Fruit fly (Drosophila melanogaster) whole organism, embryonic: Measurements from ENCODE around the gene Lamtor4.

Experiments
- CG10267 ChIP-seq: fragments of 200-800 bp; sonication (Bioruptor generic); optimal IDR thresholded peaks from 2 replicates; lab custom pipeline; 2018; ENCODE audit warnings: missing biosample characterization, mild to moderate bottlenecking, missing genetic modification characterization, moderate library complexity
- CG10462 ChIP-seq: fragments of 200-800 bp; sonication (Bioruptor generic); optimal IDR thresholded peaks from 2 replicates; lab custom pipeline; 2016; ENCODE audit warnings: missing biosample characterization, missing genetic modification characterization
- CG10565 ChIP-seq: fragments of 200-800 bp; sonication (Bioruptor generic); optimal IDR thresholded peaks from 3 replicates; lab custom pipeline; 2016; ENCODE audit warnings: missing biosample characterization, mild to moderate bottlenecking, missing genetic modification characterization
- CG11560 ChIP-seq: fragments of 200-800 bp; sonication (Bioruptor generic); IDR thresholded peaks from 3 replicates; pipeline ENCODE4 v1.3.6; 2022; ENCODE audit warnings: missing biosample characterization, missing genetic modification characterization
- CG11696 ChIP-seq: fragments of 200-800 bp; sonication (Bioruptor generic); IDR thresholded peaks from 2 replicates; pipeline ENCODE4 v1.3.6; 2022; ENCODE audit warnings: missing biosample characterization, missing genetic modification characterization
- CG12071 ChIP-seq: fragments of 200-800 bp; sonication (Bioruptor generic); optimal IDR thresholded peaks from 3 replicates; lab custom pipeline; 2018; ENCODE audit warnings: missing biosample characterization, mild to moderate bottlenecking, missing genetic modification characterization
- CG12769 ChIP-seq: fragments of 200-800 bp; sonication (Bioruptor generic); optimal IDR thresholded peaks from 2 replicates; lab custom pipeline; 2019; ENCODE audit warnings: missing biosample characterization, mild to moderate bottlenecking, missing genetic modification characterization, moderate library complexity
- CG13624 ChIP-seq: fragments of 200-800 bp; sonication (Bioruptor generic); optimal IDR thresholded peaks from 2 replicates; lab custom pipeline; 2016; ENCODE audit warnings: missing biosample characterization, missing genetic modification characterization
- CG16815 ChIP-seq: fragments of 200-800 bp; sonication (Bioruptor generic); optimal IDR thresholded peaks from 3 replicates; lab custom pipeline; 2017; ENCODE audit warnings: missing biosample characterization, mild to moderate bottlenecking, missing genetic modification characterization
- CG16863 ChIP-seq: fragments of 200-800 bp; sonication (Bioruptor generic); optimal IDR thresholded peaks from 3 replicates; lab custom pipeline; 2016; ENCODE audit warnings: missing biosample characterization, missing genetic modification characterization
- CG4404 ChIP-seq: fragments of 200-800 bp; sonication (Bioruptor generic); IDR thresholded peaks from 2 replicates; pipeline ENCODE4 v1.3.6; 2022; ENCODE audit warnings: missing biosample characterization, missing genetic modification characterization
- CG6689 ChIP-seq: fragments of 200-800 bp; sonication (Bioruptor generic); IDR thresholded peaks from 2 replicates; pipeline ENCODE4 v1.3.6; 2022; ENCODE audit warnings: missing biosample characterization, missing genetic modification characterization
- CG7357 ChIP-seq: fragments of 200-800 bp; sonication (Bioruptor generic); IDR thresholded peaks from 3 replicates; pipeline ENCODE4 v1.3.6; 2022; ENCODE audit warnings: missing biosample characterization, missing genetic modification characterization
- CG7372 ChIP-seq: fragments of 200-800 bp; sonication (Bioruptor generic); IDR thresholded peaks from 2 replicates; pipeline ENCODE4 v1.3.6; 2022; ENCODE audit warnings: missing biosample characterization, missing genetic modification characterization
- CG7556 ChIP-seq: fragments of 200-800 bp; sonication (Bioruptor generic); optimal IDR thresholded peaks from 2 replicates; lab custom pipeline; 2017; ENCODE audit warnings: missing biosample characterization, mild to moderate bottlenecking, missing genetic modification characterization
- CG7745 ChIP-seq: fragments of 200-800 bp; sonication (Bioruptor generic); optimal IDR thresholded peaks from 2 replicates; lab custom pipeline; 2018; ENCODE audit warnings: missing biosample characterization, mild to moderate bottlenecking, missing genetic modification characterization, moderate library complexity
- CG8924 ChIP-seq: fragments of 200-800 bp; optimal IDR thresholded peaks from 3 replicates; lab custom pipeline; 2019; ENCODE audit warnings: missing biosample characterization, mild to moderate bottlenecking, missing genetic modification characterization, moderate library complexity
- CG9727 ChIP-seq: fragments of 200-800 bp; sonication (Bioruptor generic); optimal IDR thresholded peaks from 3 replicates; lab custom pipeline; 2017; ENCODE audit warnings: missing biosample characterization, mild to moderate bottlenecking, missing genetic modification characterization
- CoRest ChIP-seq: fragments of 200-800 bp; sonication (Bioruptor generic); optimal IDR thresholded peaks from 3 replicates; lab custom pipeline; 2018; ENCODE audit warnings: missing biosample characterization, mild to moderate bottlenecking, missing genetic modification characterization, moderate library complexity
- D19A ChIP-seq: fragments of 200-800 bp; optimal IDR thresholded peaks from 3 replicates; lab custom pipeline; 2019; ENCODE audit warnings: missing biosample characterization, mild to moderate bottlenecking, missing genetic modification characterization, moderate library complexity
- Eip74EF ChIP-seq, 2 experiments: fragments of 200-800 bp in 1 of 2; fragments of >200 bp in 1 of 2; sonication (Bioruptor generic) in 1 of 2; optimal IDR thresholded peaks; 2 replicates each; lab custom pipeline; 2017 to 2019; ENCODE audit warnings: missing biosample characterization in 2 of 2, missing genetic modification characterization in 2 of 2, mild to moderate bottlenecking in 1 of 2, moderate library complexity in 1 of 2
- H15 ChIP-seq: fragments of 200-800 bp; sonication (Bioruptor generic); IDR thresholded peaks from 3 replicates; pipeline ENCODE4 v1.3.6; 2022; ENCODE audit warnings: missing biosample characterization, missing genetic modification characterization
- HLH54F ChIP-seq: fragments of 200-800 bp; sonication (Bioruptor generic); optimal IDR thresholded peaks from 3 replicates; lab custom pipeline; 2016; ENCODE audit warnings: missing biosample characterization, missing genetic modification characterization
- Hr51 ChIP-seq, 2 experiments: fragments of 200-800 bp; sonication (Bioruptor generic); optimal IDR thresholded peaks; 2 replicates in 1 of 2; 3 replicates in 1 of 2; lab custom pipeline; 2016 to 2018; ENCODE audit warnings: missing biosample characterization in 2 of 2, missing genetic modification characterization in 2 of 2, mild to moderate bottlenecking in 1 of 2, moderate library complexity in 1 of 2
- NC2α ChIP-seq: fragments of 200-800 bp; sonication (Bioruptor generic); optimal IDR thresholded peaks from 2 replicates; lab custom pipeline; 2016; ENCODE audit warnings: missing biosample characterization, missing genetic modification characterization
- bsh ChIP-seq, 2 experiments: fragments of 200-800 bp; sonication (Bioruptor generic); optimal IDR thresholded peaks; 2 replicates each; lab custom pipeline; 2017 to 2018; ENCODE audit warnings: mild to moderate bottlenecking in 2 of 2, missing biosample characterization in 2 of 2, missing genetic modification characterization in 2 of 2, moderate library complexity in 1 of 2
- btn ChIP-seq: fragments of 200-800 bp; sonication (Bioruptor generic); optimal IDR thresholded peaks from 2 replicates; lab custom pipeline; 2016; ENCODE audit warnings: missing biosample characterization, missing genetic modification characterization
- cas ChIP-seq: fragments of 200-800 bp; sonication (Bioruptor generic); IDR thresholded peaks from 2 replicates; pipeline ENCODE4 v1.3.6; 2022; ENCODE audit warnings: missing biosample characterization, missing genetic modification characterization
- chinmo ChIP-seq: fragments of 200-800 bp; sonication (Bioruptor generic); IDR thresholded peaks from 4 replicates; pipeline ENCODE4 v1.3.6; 2022; ENCODE audit warnings: missing biosample characterization, missing genetic modification characterization; ENCODE audit not compliant: partially characterized antibody
- dm ChIP-seq: fragments of 200-800 bp; sonication (Bioruptor generic); optimal IDR thresholded peaks from 3 replicates; lab custom pipeline; 2016; ENCODE audit warnings: missing biosample characterization, missing genetic modification characterization
- dmrt11E ChIP-seq: fragments of 200-800 bp; sonication (Bioruptor generic); optimal IDR thresholded peaks from 3 replicates; lab custom pipeline; 2018; ENCODE audit warnings: missing biosample characterization, mild to moderate bottlenecking, missing genetic modification characterization, moderate library complexity
- ewg ChIP-seq: fragments of 200-800 bp; sonication (Bioruptor generic); optimal IDR thresholded peaks from 3 replicates; lab custom pipeline; 2017; ENCODE audit warnings: mild to moderate bottlenecking, missing biosample characterization, missing genetic modification reagents, missing genetic modification characterization
- eyg ChIP-seq: fragments of 200-800 bp; sonication (Bioruptor generic); optimal IDR thresholded peaks from 3 replicates; lab custom pipeline; 2016; ENCODE audit warnings: missing biosample characterization, missing genetic modification characterization
- gfzf ChIP-seq: fragments of 200-800 bp; sonication (Bioruptor generic); optimal IDR thresholded peaks from 2 replicates; lab custom pipeline; 2016; ENCODE audit warnings: missing biosample characterization, mild to moderate bottlenecking, missing genetic modification characterization, moderate library complexity
- grn ChIP-seq: fragments of 200-800 bp; sonication (Bioruptor generic); optimal IDR thresholded peaks from 3 replicates; lab custom pipeline; 2017; ENCODE audit warnings: missing biosample characterization, missing genetic modification characterization
- gsb ChIP-seq: fragments of 200-800 bp; sonication (Bioruptor generic); IDR thresholded peaks from 2 replicates; pipeline ENCODE4 v1.3.6; 2022; ENCODE audit warnings: missing biosample characterization, missing genetic modification characterization
- gt ChIP-seq: fragments of 200-800 bp; sonication (Bioruptor generic); IDR thresholded peaks from 2 replicates; pipeline ENCODE4 v1.3.6; 2022; ENCODE audit warnings: missing biosample characterization, missing genetic modification characterization
- her ChIP-seq: fragments of 200-800 bp; sonication (Bioruptor generic); optimal IDR thresholded peaks from 2 replicates; lab custom pipeline; 2016; ENCODE audit warnings: missing biosample characterization, missing genetic modification characterization
- kah ChIP-seq: fragments of 200-800 bp; sonication (Bioruptor generic); optimal IDR thresholded peaks from 2 replicates; lab custom pipeline; 2018; ENCODE audit warnings: missing biosample characterization, mild to moderate bottlenecking, missing genetic modification characterization
- lab ChIP-seq: fragments of 200-800 bp; sonication (Bioruptor generic); optimal IDR thresholded peaks from 3 replicates; lab custom pipeline; 2017; ENCODE audit warnings: missing biosample characterization, missing genetic modification characterization, mild to moderate bottlenecking, moderate library complexity, missing genetic modification reagents
- nau ChIP-seq: fragments of 200-800 bp; sonication (Bioruptor generic); optimal IDR thresholded peaks from 3 replicates; lab custom pipeline; 2017; ENCODE audit warnings: missing biosample characterization, mild to moderate bottlenecking, missing genetic modification characterization, missing genetic modification reagents
- nerfin-2 ChIP-seq: fragments of 200-800 bp; sonication (Bioruptor generic); IDR thresholded peaks from 2 replicates; pipeline ENCODE4 v1.3.6; 2022; ENCODE audit warnings: missing biosample characterization, missing genetic modification characterization; ENCODE audit not compliant: partially characterized antibody
- nmo ChIP-seq: fragments of 200-800 bp; sonication (Bioruptor generic); optimal IDR thresholded peaks from 2 replicates; lab custom pipeline; 2018; ENCODE audit warnings: missing biosample characterization, mild to moderate bottlenecking, missing genetic modification characterization, moderate library complexity
- otp ChIP-seq: fragments of 200-800 bp; sonication (Bioruptor generic); IDR thresholded peaks from 3 replicates; pipeline ENCODE4, ENCODE4 v1.3.6; 2022; ENCODE audit warnings: missing biosample characterization, missing genetic modification characterization
- psq ChIP-seq: fragments of 200-800 bp; sonication (Bioruptor generic); optimal IDR thresholded peaks from 2 replicates; lab custom pipeline; 2017; ENCODE audit warnings: missing biosample characterization, missing genetic modification characterization
- sens ChIP-seq: fragments of 200-800 bp; sonication (Bioruptor generic); peaks from one replicate; lab custom pipeline; 2016; ENCODE audit warnings: missing biosample characterization, missing genetic modification characterization
- sim ChIP-seq: fragments of 200-800 bp; sonication (Bioruptor generic); IDR thresholded peaks from 2 replicates; pipeline ENCODE4 v1.3.6; 2022; ENCODE audit warnings: missing biosample characterization, missing genetic modification characterization
- slp2 ChIP-seq: fragments of 200-800 bp; sonication (Bioruptor generic); optimal IDR thresholded peaks from 2 replicates; lab custom pipeline; 2016; ENCODE audit warnings: missing biosample characterization, missing genetic modification characterization
- sna ChIP-seq: fragments of 200-800 bp; sonication (Bioruptor generic); IDR thresholded peaks from 2 replicates; pipeline ENCODE4 v1.3.6; 2022; ENCODE audit warnings: missing biosample characterization, missing genetic modification characterization; ENCODE audit not compliant: partially characterized antibody
- unc-4 ChIP-seq: fragments of 200-800 bp; sonication (Bioruptor generic); IDR thresholded peaks from 2 replicates; pipeline ENCODE4 v1.3.6; 2022; ENCODE audit warnings: missing biosample characterization, missing genetic modification characterization; ENCODE audit not compliant: partially characterized antibody
- zen ChIP-seq: fragments of 200-800 bp; sonication (Bioruptor generic); optimal IDR thresholded peaks from 3 replicates; lab custom pipeline; 2018; ENCODE audit warnings: missing biosample characterization, mild to moderate bottlenecking, missing genetic modification characterization, moderate library complexity

The Lamtor4 gene

DNA sequence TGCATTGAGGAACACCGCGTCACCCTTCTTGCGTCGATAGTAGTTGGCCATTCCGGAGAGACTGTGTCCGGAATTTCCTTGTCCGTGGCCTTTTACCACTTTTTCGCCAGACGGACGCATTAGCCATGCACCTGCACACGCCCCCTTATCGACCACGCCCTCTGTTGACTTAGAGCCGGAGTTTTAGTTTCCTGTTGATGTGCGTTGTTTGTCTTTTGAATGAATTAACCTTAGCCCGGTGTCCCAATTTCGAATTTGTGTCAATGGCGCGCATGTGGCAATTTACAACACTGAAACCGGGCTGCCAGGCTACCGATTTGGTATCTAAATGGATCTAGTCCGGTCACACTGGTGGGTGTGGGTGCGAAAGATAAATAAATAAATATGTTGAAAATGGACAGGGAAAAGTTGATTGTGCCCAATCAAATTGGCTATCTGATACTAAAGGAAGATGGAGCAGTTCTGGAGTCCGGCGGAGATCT is at the start of gene Lamtor4, which contains the start of gene Gr63a:
Gene Lamtor4 (plus strand): TSS at position 348 of the 482 bp plus-strand sequence.
Gene Gr63a (minus strand): TSS at position 51 of the 482 bp plus-strand sequence.
- TF ChIP-seq CG11696 (no peak), CG12769 (tag; lab: Kevin White, UChicago) (peak; percentile 27), CG7556 (no peak), CG7357 (no peak), Hr51 (GFP tag; optimal IDR thresholded peaks at IDR 0.05; lab: Kevin White, UChicago) (no peak), gfzf (GFP tag; lab: Kevin White, UChicago) (peak; percentile 85), CG10462 (GFP tag; lab: Kevin White, UChicago) (no peak), CG9727 (no peak), sim (GFP tag; lab: Robert Waterston, UW) (no peak), CG10267 (tag; lab: Kevin White, UChicago) (peak; percentile 96), dmrt11E (tag; lab: Kevin White, UChicago) (no peak), unc-4 (GFP tag; lab: Robert Waterston, UW) (no peak), CG11560 (tag; lab: Robert Waterston, UW) (no peak), gt (GFP tag; lab: Robert Waterston, UW) (no peak), sens (GFP tag; lab: Kevin White, UChicago) (peak; percentile 82), gsb (GFP tag; lab: Robert Waterston, UW) (no peak), CG6689 (GFP tag; lab: Robert Waterston, UW) (no peak), H15 (GFP tag; lab: Robert Waterston, UW) (no peak), chinmo (GFP tag; lab: Robert Waterston, UW) (0 out of 4 replicates have a peak, but pooled peaks have one; percentile 17), eyg (GFP tag; lab: Kevin White, UChicago) (no peak), nmo (GFP tag; lab: Kevin White, UChicago) (peak; percentile 38), CG8924 (tag; lab: Kevin White, UChicago) (peak; percentile 40), CG10565 (GFP tag; lab: Kevin White, UChicago) (no peak), CG4404 (GFP tag; lab: Robert Waterston, UW) (no peak), grn (GFP tag; lab: Kevin White, UChicago) (peak; percentile 25), kah (GFP tag; lab: Kevin White, UChicago) (no peak), nerfin-2 (no peak), btn (GFP tag; lab: Kevin White, UChicago) (peak; percentile 24), slp2 (GFP tag; lab: Kevin White, UChicago) (no peak), CG12071 (GFP tag; lab: Kevin White, UChicago) (no peak), CG7372 (GFP tag; lab: Robert Waterston, UW) (no peak), CG7745 (tag; lab: Kevin White, UChicago) (no peak), sna (GFP tag; lab: Robert Waterston, UW) (no peak), HLH54F (GFP tag; lab: Kevin White, UChicago) (peak; percentile 33), NC2α (no peak), zen (tag; lab: Kevin White, UChicago) (peak; percentile 7), nau (GFP tag; lab: Kevin White, UChicago) (peak; percentile 1), CG16815 (GFP tag; lab: Kevin White, UChicago) (no peak), lab (GFP tag; lab: Kevin White, UChicago) (peak; percentile 17), ewg (GFP tag; lab: Kevin White, UChicago) (no peak), psq (no peak), CoRest (tag; lab: Kevin White, UChicago) (peak; percentile 19), Eip74EF (GFP tag; optimal IDR thresholded peaks at IDR 0.05; lab: Kevin White, UChicago) (no peak), CG13624 (peak; percentile 57), D19A (no peak), dm (GFP tag; lab: Kevin White, UChicago) (peak; percentile 47), cas (GFP tag; lab: Robert Waterston, UW) (no peak), otp (GFP tag; lab: Robert Waterston, UW) (no peak), her (peak; percentile 41), CG16863 (no peak), bsh (GFP tag; optimal IDR thresholded peaks at IDR 0.05; lab: Kevin White, UChicago) (no peak)
